Fruit fly (Drosophila melanogaster): ENCODE measurements around the gene CG7632.

The CG7632 gene

DNA sequence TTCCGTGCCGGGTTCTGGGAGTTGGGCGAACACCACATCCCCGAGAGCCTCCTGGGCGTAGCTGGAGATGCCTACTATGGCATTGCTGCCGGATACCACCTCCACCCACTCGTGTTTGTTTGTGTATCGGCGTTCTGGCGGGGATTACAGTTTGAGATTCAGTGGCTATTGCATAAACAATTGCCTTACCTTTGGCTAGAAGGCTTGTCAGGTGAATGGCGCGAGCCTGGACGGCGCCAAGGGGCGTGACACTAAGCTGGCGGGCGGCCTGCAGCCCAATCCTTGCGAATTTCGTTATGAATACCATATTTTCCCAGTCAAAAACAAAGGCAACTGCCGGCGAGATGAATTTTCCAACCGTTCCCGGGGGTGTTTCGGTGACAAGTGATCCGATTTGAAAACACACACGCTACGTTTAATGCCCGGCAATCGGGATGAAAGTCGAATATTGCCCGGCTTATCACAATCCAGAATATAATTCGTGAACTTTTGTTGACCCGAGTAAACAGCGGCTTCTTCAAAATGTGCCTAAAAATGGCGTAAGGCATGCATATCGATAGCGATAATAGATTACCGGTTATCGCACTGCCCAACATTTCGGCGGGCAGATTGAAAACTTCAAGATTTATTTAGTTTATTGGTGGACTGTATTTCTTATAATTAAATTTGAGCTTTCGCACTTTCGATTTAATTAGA, 23.4 kb upstream of the CG7632 start, which contains the start of gene ppl (continued):
- TF ChIP-seq Tbp (GFP tag; optimal IDR thresholded peaks at IDR 0.05) (no peak), dm (GFP tag; optimal IDR thresholded peaks at IDR 0.05) (no peak), pan (optimal IDR thresholded peaks at IDR 0.05) (no peak), pan (GFP tag; optimal IDR thresholded peaks at IDR 0.05 in 1 of 2, IDR thresholded peaks at IDR 0.05 in 1 of 2) (no peak), Atf3 (GFP tag; optimal IDR thresholded peaks at IDR 0.05) (no peak), br (optimal IDR thresholded peaks at IDR 0.05) (no peak), CG7372 (GFP tag; IDR thresholded peaks at IDR 0.05) (no peak), dmrt11E (tag; optimal IDR thresholded peaks at IDR 0.05) (no peak), Jarid2 (GFP tag; optimal IDR thresholded peaks at IDR 0.05) (no peak), CG30020 (tag; optimal IDR thresholded peaks at IDR 0.05) (no peak), nmo (GFP tag; optimal IDR thresholded peaks at IDR 0.05) (no peak), Dll (GFP tag; IDR thresholded peaks at IDR 0.05; ENCODE audit: partially characterized antibody) (peak; percentile 63; the same call in 2 of the 4 replicates), CG17829 (tag; optimal IDR thresholded peaks at IDR 0.05) (peak; percentile 29), ATbp (GFP tag; optimal IDR thresholded peaks at IDR 0.05) (no peak), CG18599 (GFP tag; optimal IDR thresholded peaks at IDR 0.05) (no peak), CG2712 (tag; optimal IDR thresholded peaks at IDR 0.05) (peak; percentile 17), sna (GFP tag; IDR thresholded peaks at IDR 0.05; ENCODE audit: partially characterized antibody) (peak; percentile 66), Myb (GFP tag; optimal IDR thresholded peaks at IDR 0.05) (no peak), aop (GFP tag; IDR thresholded peaks at IDR 0.05) (no peak), Antp (GFP tag; optimal IDR thresholded peaks at IDR 0.05) (no peak), run (tag; optimal IDR thresholded peaks at IDR 0.05) (no peak), ttk (GFP tag; IDR thresholded peaks at IDR 0.05) (no peak), Taf1 (GFP tag; IDR thresholded peaks at IDR 0.05) (no peak), sug (tag; optimal IDR thresholded peaks at IDR 0.05) (no peak), bsh (GFP tag; optimal IDR thresholded peaks at IDR 0.05) (peak in 1 of 2 experiments; percentile 9), fu2 (GFP tag; optimal IDR thresholded peaks at IDR 0.05) (no peak), Hr78 (GFP tag; optimal IDR thresholded peaks at IDR 0.05) (peak in 1 of 2 experiments; percentile 99), Opbp (GFP tag; IDR thresholded peaks at IDR 0.05; ENCODE audit: partially characterized antibody) (peak; percentile 45; the same call in 2 of the 3 replicates), ftz-f1 (GFP tag; optimal IDR thresholded peaks at IDR 0.05) (no peak), CG2889 (GFP tag; IDR thresholded peaks at IDR 0.05) (no peak), ash1 (GFP tag; optimal IDR thresholded peaks at IDR 0.05) (no peak), sr (GFP tag; IDR thresholded peaks at IDR 0.05) (no peak), CG3065 (GFP tag; optimal IDR thresholded peaks at IDR 0.05) (no peak), CG6854 (GFP tag; optimal IDR thresholded peaks at IDR 0.05) (peak; percentile 23), CG34376 (GFP tag; optimal IDR thresholded peaks at IDR 0.05) (peak; percentile 82), CG10431 (GFP tag; optimal IDR thresholded peaks at IDR 0.05) (no peak), HLH4C (GFP tag; IDR thresholded peaks at IDR 0.05; ENCODE audit: partially characterized antibody) (peak; percentile 70), CG8388 (GFP tag; optimal IDR thresholded peaks at IDR 0.05) (no peak), Abd-B (GFP tag; optimal IDR thresholded peaks at IDR 0.05) (no peak), CG6791 (GFP tag; IDR thresholded peaks at IDR 0.05; ENCODE audit: partially characterized antibody) (peak; percentile 57), Xbp1 (GFP tag; optimal IDR thresholded peaks at IDR 0.05) (no peak), CG14667 (GFP tag; IDR thresholded peaks at IDR 0.05) (no peak), sisA (GFP tag; IDR thresholded peaks at IDR 0.05) (no peak), ato (GFP tag; IDR thresholded peaks at IDR 0.05; ENCODE audit: partially characterized antibody) (no peak), NFAT (GFP tag; IDR thresholded peaks at IDR 0.05) (peak; percentile 21; the same call in 1 of the 2 replicates), CG17328 (GFP tag; IDR thresholded peaks at IDR 0.05) (no peak), CG8478 (optimal IDR thresholded peaks at IDR 0.05) (no peak), CG3163 (GFP tag; optimal IDR thresholded peaks at IDR 0.05) (no peak), nom (GFP tag; optimal IDR thresholded peaks at IDR 0.05) (peak; percentile 0), Nf-YC (tag; optimal IDR thresholded peaks at IDR 0.05) (no peak)
